Fruit fly (Drosophila melanogaster) whole organism, embryonic: ENCODE measurements around the gene CG14913.
A peak's percentile ranks its signal among the peaks of the same experiment; 100 is the strongest.

Source experiments
- Blimp-1 ChIP-seq: fragments of 200-800 bp; sonication (Bioruptor generic); optimal IDR thresholded peaks from 3 replicates; lab custom pipeline; 2018; ENCODE audit warnings: missing biosample characterization, missing genetic modification characterization, mild to moderate bottlenecking, moderate library complexity, missing genetic modification reagents
- CG10147 ChIP-seq: fragments of 200-800 bp; sonication (Bioruptor generic); optimal IDR thresholded peaks from 2 replicates; lab custom pipeline; 2019; ENCODE audit warnings: missing biosample characterization, mild to moderate bottlenecking, missing genetic modification characterization, moderate library complexity
- CG11723 ChIP-seq: fragments of 200-800 bp; sonication (Bioruptor generic); optimal IDR thresholded peaks from 2 replicates; lab custom pipeline; 2017; ENCODE audit warnings: missing biosample characterization, mild to moderate bottlenecking, missing genetic modification characterization
- CG12219 ChIP-seq: fragments of 200-800 bp; sonication (Bioruptor generic); optimal IDR thresholded peaks from 3 replicates; lab custom pipeline; 2018; ENCODE audit warnings: missing biosample characterization, mild to moderate bottlenecking, missing genetic modification characterization
- CG12236 ChIP-seq: fragments of 200-800 bp; sonication (Bioruptor generic); optimal IDR thresholded peaks from 2 replicates; lab custom pipeline; 2016; ENCODE audit warnings: missing biosample characterization, missing genetic modification characterization
- CG12391 ChIP-seq: fragments of 200-800 bp; sonication (Bioruptor generic); optimal IDR thresholded peaks from 3 replicates; lab custom pipeline; 2018; ENCODE audit warnings: missing biosample characterization, mild to moderate bottlenecking, missing genetic modification characterization, moderate library complexity
- CG13296 ChIP-seq: fragments of 200-800 bp; sonication (Bioruptor generic); optimal IDR thresholded peaks from 3 replicates; lab custom pipeline; 2018; ENCODE audit warnings: missing biosample characterization, mild to moderate bottlenecking, missing genetic modification characterization
- CG13894 ChIP-seq: fragments of 200-800 bp; sonication (Bioruptor generic); optimal IDR thresholded peaks from 3 replicates; lab custom pipeline; 2018; ENCODE audit warnings: missing biosample characterization, mild to moderate bottlenecking, missing genetic modification characterization, moderate library complexity
- CG14860 ChIP-seq: fragments of 200-800 bp; sonication (Bioruptor generic); IDR thresholded peaks from 3 replicates; pipeline ENCODE4 v1.3.6; 2022; ENCODE audit warnings: missing biosample characterization, missing genetic modification characterization; ENCODE audit not compliant: partially characterized antibody
- CG16813 ChIP-seq: fragments of 200-800 bp; sonication (Bioruptor generic); IDR thresholded peaks from 3 replicates; pipeline ENCODE4 v1.3.6; 2022; ENCODE audit warnings: missing biosample characterization, missing genetic modification characterization; ENCODE audit not compliant: partially characterized antibody
- CG17186 ChIP-seq: fragments of 200-800 bp; sonication (Bioruptor generic); optimal IDR thresholded peaks from 3 replicates; lab custom pipeline; 2017; ENCODE audit warnings: missing biosample characterization, missing genetic modification reagents, missing genetic modification characterization
- CG17912 ChIP-seq: fragments of 200-800 bp; sonication (Bioruptor generic); optimal IDR thresholded peaks from 2 replicates; lab custom pipeline; 2018; ENCODE audit warnings: missing biosample characterization, mild to moderate bottlenecking, missing genetic modification characterization
- CG4820 ChIP-seq: fragments of 200-800 bp; sonication (Bioruptor generic); optimal IDR thresholded peaks from 3 replicates; lab custom pipeline; 2016; ENCODE audit warnings: missing biosample characterization, missing genetic modification characterization
- CG7987 ChIP-seq: fragments of 200-800 bp; sonication (Bioruptor generic); optimal IDR thresholded peaks from 2 replicates; lab custom pipeline; 2018; ENCODE audit warnings: missing biosample characterization, mild to moderate bottlenecking, missing genetic modification characterization, moderate library complexity
- CG8478 ChIP-seq: fragments of >200 bp; optimal IDR thresholded peaks from 2 replicates; lab custom pipeline; 2018
- CG8944 ChIP-seq: fragments of 200-800 bp; sonication (Bioruptor generic); optimal IDR thresholded peaks from 3 replicates; lab custom pipeline; 2016; ENCODE audit warnings: missing biosample characterization, missing genetic modification characterization
- CoRest ChIP-seq: fragments of 200-800 bp; sonication (Bioruptor generic); optimal IDR thresholded peaks from 3 replicates; lab custom pipeline; 2018; ENCODE audit warnings: missing biosample characterization, mild to moderate bottlenecking, missing genetic modification characterization, moderate library complexity
- D ChIP-seq, 2 experiments: fragments of 200-800 bp in 1 of 2; fragments of >200 bp in 1 of 2; sonication (Bioruptor generic) in 1 of 2; optimal IDR thresholded peaks; 2 replicates in 1 of 2; 3 replicates in 1 of 2; lab custom pipeline; 2017; ENCODE audit warnings: mild to moderate bottlenecking in 1 of 2, missing biosample characterization in 1 of 2, missing genetic modification characterization in 1 of 2, missing genetic modification reagents in 1 of 2
- Dfd ChIP-seq, 2 experiments: fragments of >200 bp; optimal IDR thresholded peaks; 2 replicates each; lab custom pipeline; 2017; ENCODE audit warnings: missing biosample characterization in 2 of 2, missing genetic modification characterization in 2 of 2
- Hey ChIP-seq: fragments of 200-800 bp; sonication (Bioruptor generic); optimal IDR thresholded peaks from 3 replicates; lab custom pipeline; 2018; ENCODE audit warnings: missing biosample characterization, mild to moderate bottlenecking, missing genetic modification characterization
- HmgD ChIP-seq: fragments of 200-800 bp; sonication (Bioruptor generic); optimal IDR thresholded peaks from 3 replicates; lab custom pipeline; 2016; ENCODE audit warnings: missing biosample characterization, missing genetic modification characterization
- Hr51 ChIP-seq, 2 experiments: fragments of 200-800 bp; sonication (Bioruptor generic); optimal IDR thresholded peaks; 2 replicates in 1 of 2; 3 replicates in 1 of 2; lab custom pipeline; 2016 to 2018; ENCODE audit warnings: missing biosample characterization in 2 of 2, missing genetic modification characterization in 2 of 2, mild to moderate bottlenecking in 1 of 2, moderate library complexity in 1 of 2
- NC2α ChIP-seq: fragments of 200-800 bp; sonication (Bioruptor generic); optimal IDR thresholded peaks from 2 replicates; lab custom pipeline; 2016; ENCODE audit warnings: missing biosample characterization, missing genetic modification characterization
- NK7.1 ChIP-seq: fragments of 200-800 bp; sonication (Bioruptor generic); optimal IDR thresholded peaks from 3 replicates; lab custom pipeline; 2016; ENCODE audit warnings: missing biosample characterization, missing genetic modification characterization
- Oaz ChIP-seq: fragments of 200-800 bp; sonication (Bioruptor generic); IDR thresholded peaks from 2 replicates; pipeline ENCODE4 v1.3.6; 2022; ENCODE audit warnings: missing biosample characterization, missing genetic modification characterization
- Pdp1 ChIP-seq, 2 experiments: fragments of 200-800 bp; sonication (Bioruptor generic); optimal IDR thresholded peaks; 3 replicates each; lab custom pipeline; 2016; ENCODE audit warnings: missing biosample characterization in 2 of 2, missing genetic modification characterization in 2 of 2, mild to moderate bottlenecking in 1 of 2, moderate library complexity in 1 of 2
- Ravus ChIP-seq: fragments of 200-800 bp; sonication (Bioruptor generic); IDR thresholded peaks from 2 replicates; pipeline ENCODE4 v1.3.6; 2022; ENCODE audit warnings: missing biosample characterization, missing genetic modification characterization
- Sox102F ChIP-seq: fragments of 200-800 bp; sonication (Bioruptor generic); optimal IDR thresholded peaks from 2 replicates; lab custom pipeline; 2018; ENCODE audit warnings: missing biosample characterization, mild to moderate bottlenecking, missing genetic modification characterization, moderate library complexity
- Sry-δ ChIP-seq: fragments of 200-800 bp; sonication (Bioruptor generic); optimal IDR thresholded peaks from 2 replicates; lab custom pipeline; 2016; ENCODE audit warnings: missing biosample characterization, missing genetic modification characterization
- ase ChIP-seq: fragments of 200-800 bp; sonication (Bioruptor generic); IDR thresholded peaks from 3 replicates; pipeline ENCODE4 v1.3.6; 2022; ENCODE audit warnings: missing biosample characterization, missing genetic modification characterization
- ash1 ChIP-seq: fragments of 200-800 bp; sonication (Bioruptor generic); optimal IDR thresholded peaks from 2 replicates; lab custom pipeline; 2018; ENCODE audit warnings: missing biosample characterization, mild to moderate bottlenecking, missing genetic modification characterization
- bsh ChIP-seq, 2 experiments: fragments of 200-800 bp; sonication (Bioruptor generic); optimal IDR thresholded peaks; 2 replicates each; lab custom pipeline; 2017 to 2018; ENCODE audit warnings: mild to moderate bottlenecking in 2 of 2, missing biosample characterization in 2 of 2, missing genetic modification characterization in 2 of 2, moderate library complexity in 1 of 2
- cas ChIP-seq: fragments of 200-800 bp; sonication (Bioruptor generic); IDR thresholded peaks from 2 replicates; pipeline ENCODE4 v1.3.6; 2022; ENCODE audit warnings: missing biosample characterization, missing genetic modification characterization
- caup ChIP-seq: fragments of 200-800 bp; sonication (Bioruptor generic); optimal IDR thresholded peaks from 3 replicates; lab custom pipeline; 2017; ENCODE audit warnings: missing biosample characterization, mild to moderate bottlenecking, missing genetic modification characterization, moderate library complexity; ENCODE audit not compliant: severe bottlenecking
- dmrt99B ChIP-seq: fragments of 200-800 bp; sonication (Bioruptor generic); optimal IDR thresholded peaks from 2 replicates; lab custom pipeline; 2018; ENCODE audit warnings: missing biosample characterization, mild to moderate bottlenecking, missing genetic modification characterization, moderate library complexity
- emc ChIP-seq: fragments of 200-800 bp; sonication (Bioruptor generic); optimal IDR thresholded peaks from 2 replicates; lab custom pipeline; 2016; ENCODE audit warnings: missing biosample characterization, missing genetic modification characterization
- gsb ChIP-seq: fragments of 200-800 bp; sonication (Bioruptor generic); IDR thresholded peaks from 2 replicates; pipeline ENCODE4 v1.3.6; 2022; ENCODE audit warnings: missing biosample characterization, missing genetic modification characterization
- ham ChIP-seq: fragments of 200-800 bp; sonication (Bioruptor generic); IDR thresholded peaks from 2 replicates; pipeline ENCODE4 v1.3.6; 2022; ENCODE audit warnings: missing biosample characterization, missing genetic modification characterization
- hth ChIP-seq: fragments of >200 bp; optimal IDR thresholded peaks from 2 replicates; lab custom pipeline; 2017; ENCODE audit warnings: inconsistent platforms
- lab ChIP-seq: fragments of 200-800 bp; sonication (Bioruptor generic); optimal IDR thresholded peaks from 3 replicates; lab custom pipeline; 2017; ENCODE audit warnings: missing biosample characterization, missing genetic modification characterization, mild to moderate bottlenecking, moderate library complexity, missing genetic modification reagents
- lmd ChIP-seq: fragments of 200-800 bp; sonication (Bioruptor generic); IDR thresholded peaks from 2 replicates; pipeline ENCODE4 v1.3.6; 2022; ENCODE audit warnings: missing biosample characterization, missing genetic modification characterization
- nerfin-2 ChIP-seq: fragments of 200-800 bp; sonication (Bioruptor generic); IDR thresholded peaks from 2 replicates; pipeline ENCODE4 v1.3.6; 2022; ENCODE audit warnings: missing biosample characterization, missing genetic modification characterization; ENCODE audit not compliant: partially characterized antibody
- nom ChIP-seq: fragments of 200-800 bp; sonication (Bioruptor generic); optimal IDR thresholded peaks from 2 replicates; lab custom pipeline; 2017; ENCODE audit warnings: missing biosample characterization, missing genetic modification characterization, mild to moderate bottlenecking, moderate library complexity, missing genetic modification reagents
- phol ChIP-seq: fragments of 200-800 bp; sonication (Bioruptor generic); optimal IDR thresholded peaks from 3 replicates; lab custom pipeline; 2018; ENCODE audit warnings: missing biosample characterization, mild to moderate bottlenecking, missing genetic modification characterization, moderate library complexity
- pros ChIP-seq: fragments of 200-800 bp; sonication (Bioruptor generic); optimal IDR thresholded peaks from 3 replicates; lab custom pipeline; 2019; ENCODE audit warnings: missing biosample characterization, mild to moderate bottlenecking, missing genetic modification characterization, moderate library complexity
- pum ChIP-seq: fragments of 200-800 bp; sonication (Bioruptor generic); optimal IDR thresholded peaks from 2 replicates; lab custom pipeline; 2016; ENCODE audit warnings: missing biosample characterization, missing genetic modification characterization
- sc ChIP-seq, 3 experiments: fragments of >200 bp in 2 of 3; fragments of 200-800 bp in 1 of 3; sonication (Bioruptor generic) in 1 of 3; optimal IDR thresholded peaks; 2 replicates in 2 of 3; 3 replicates in 1 of 3; lab custom pipeline; 2017; ENCODE audit warnings: mild to moderate bottlenecking in 1 of 3, missing biosample characterization in 1 of 3, missing genetic modification characterization in 1 of 3, missing genetic modification reagents in 1 of 3

The CG14913 gene

DNA sequence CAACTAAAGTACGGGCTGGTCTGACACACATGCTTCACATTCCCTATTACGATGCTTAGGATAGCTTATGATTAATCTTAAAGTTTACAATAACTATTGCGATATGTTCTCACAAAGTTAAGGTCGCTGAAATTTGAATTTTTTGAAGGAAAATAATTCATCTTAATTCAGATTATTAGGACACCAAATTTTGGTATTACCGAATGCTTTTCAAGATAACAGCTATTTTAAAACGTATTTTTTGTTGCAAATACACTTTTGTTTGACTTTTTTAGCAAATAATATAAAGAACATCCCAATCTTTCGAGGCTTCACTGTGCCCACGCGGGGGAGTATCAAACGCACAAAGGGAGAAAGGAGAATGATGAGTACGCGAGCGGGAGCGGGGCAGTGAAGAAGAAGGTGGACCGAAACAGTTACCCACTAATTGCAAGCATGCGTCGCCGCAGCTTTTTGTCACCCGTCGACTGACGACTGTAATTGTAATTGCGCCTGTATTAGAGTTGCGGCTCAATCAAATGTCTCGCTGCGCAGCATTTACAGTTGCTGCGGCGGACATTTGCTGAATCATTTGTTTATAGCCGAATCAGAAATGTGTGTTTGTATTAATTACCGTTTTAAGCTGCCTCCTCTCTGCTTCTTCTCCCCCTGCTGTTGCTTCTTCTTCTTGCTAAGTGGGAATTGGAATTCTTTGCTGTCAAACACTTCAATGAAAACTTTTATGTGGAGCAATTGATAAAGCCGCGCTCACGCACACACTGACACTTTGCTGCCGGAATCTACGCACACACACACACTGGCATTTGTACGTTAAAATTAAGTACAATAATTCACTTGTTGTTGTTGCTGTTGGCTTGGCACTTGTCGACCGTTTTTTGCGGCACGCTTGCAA, 49.4 kb downstream of the CG14913 start (continued):
- no peak for TF ChIP-seq nom (GFP tag; lab: Kevin White, UChicago)
- no peak for TF ChIP-seq CG13894 (tag; lab: Kevin White, UChicago)
- TF ChIP-seq CG16813: no peak
- no peak for TF ChIP-seq CG12391 (tag; lab: Kevin White, UChicago)
- TF ChIP-seq Dfd (GFP tag; optimal IDR thresholded peaks at IDR 0.05; lab: Kevin White, UChicago): no peak
- peak; percentile 43 for TF ChIP-seq Sox102F (GFP tag; lab: Kevin White, UChicago)
- peak; percentile 12; the same call in 1 of the 2 replicates for TF ChIP-seq Ravus (GFP tag; lab: Robert Waterston, UW)
- TF ChIP-seq NC2α (GFP tag; lab: Kevin White, UChicago): no peak
- TF ChIP-seq CG8478: no peak
- peak in 1 of 2 experiments; percentile 26 for TF ChIP-seq Pdp1 (GFP tag; optimal IDR thresholded peaks at IDR 0.05; lab: Kevin White, UChicago)
- TF ChIP-seq CG17912: no peak
- TF ChIP-seq CoRest (tag; lab: Kevin White, UChicago): peak; percentile 7
- no peak for TF ChIP-seq ase (GFP tag; lab: Robert Waterston, UW)
- TF ChIP-seq CG11723: no peak
- TF ChIP-seq CG10147 (GFP tag; lab: Kevin White, UChicago): no peak
- TF ChIP-seq ham (GFP tag; lab: Robert Waterston, UW): no peak
- TF ChIP-seq phol (tag; lab: Kevin White, UChicago): peak; percentile 1
- no peak for TF ChIP-seq CG12219 (GFP tag; lab: Kevin White, UChicago)
- TF ChIP-seq Hr51 (GFP tag; optimal IDR thresholded peaks at IDR 0.05; lab: Kevin White, UChicago): peak in 1 of 2 experiments; percentile 12
- TF ChIP-seq CG4820 (GFP tag; lab: Kevin White, UChicago): peak; percentile 9
- no peak for TF ChIP-seq gsb (GFP tag; lab: Robert Waterston, UW)
- no peak for TF ChIP-seq Oaz (GFP tag; lab: Robert Waterston, UW)
- no peak for TF ChIP-seq caup
- no peak for TF ChIP-seq ash1 (GFP tag; lab: Kevin White, UChicago)
- TF ChIP-seq NK7.1 (GFP tag; lab: Kevin White, UChicago): no peak
- no peak for TF ChIP-seq CG14860
- no peak for TF ChIP-seq pros (GFP tag; lab: Kevin White, UChicago)
- TF ChIP-seq Hey: no peak
- TF ChIP-seq lmd (GFP tag; lab: Robert Waterston, UW): peak; percentile 34; the same call in 1 of the 2 replicates
- peak; percentile 5 for TF ChIP-seq Blimp-1 (GFP tag; lab: Kevin White, UChicago)
- TF ChIP-seq cas (GFP tag; lab: Robert Waterston, UW): no peak
- TF ChIP-seq emc: no peak
- peak; percentile 39 for TF ChIP-seq CG8944
- TF ChIP-seq hth (lab: Kevin White, UChicago): no peak
- TF ChIP-seq HmgD: no peak
- no peak for TF ChIP-seq CG12236 (GFP tag; lab: Kevin White, UChicago)
- no peak for TF ChIP-seq Sry-δ (GFP tag; lab: Kevin White, UChicago)
- peak in 1 of 2 experiments; percentile 18 for TF ChIP-seq bsh (GFP tag; optimal IDR thresholded peaks at IDR 0.05; lab: Kevin White, UChicago)
- no peak for TF ChIP-seq CG7987 (GFP tag; lab: Kevin White, UChicago)
- no peak for TF ChIP-seq nerfin-2
- no peak for TF ChIP-seq pum (GFP tag; lab: Kevin White, UChicago)
- TF ChIP-seq CG17186 (GFP tag; lab: Kevin White, UChicago): no peak
- TF ChIP-seq sc (optimal IDR thresholded peaks at IDR 0.05; lab: Kevin White, UChicago): no peak
- TF ChIP-seq sc (GFP tag; optimal IDR thresholded peaks at IDR 0.05; lab: Kevin White, UChicago): no peak
- no peak for TF ChIP-seq D (optimal IDR thresholded peaks at IDR 0.05; lab: Kevin White, UChicago)
- TF ChIP-seq D (GFP tag; optimal IDR thresholded peaks at IDR 0.05; lab: Kevin White, UChicago): no peak
- no peak for TF ChIP-seq CG13296
- TF ChIP-seq dmrt99B (tag; lab: Kevin White, UChicago): peak; percentile 34
- TF ChIP-seq lab (GFP tag; lab: Kevin White, UChicago): peak; percentile 3
